Fruit fly (Drosophila melanogaster) whole organism, wandering third instar larva: ENCODE data around the gene GMF.

ENCODE experiments used
- Abd-B ChIP-seq: fragments of >200 bp; optimal IDR thresholded peaks from 2 replicates; lab custom pipeline; 2017; ENCODE audit warnings: missing biosample characterization, missing genetic modification characterization
- CG32264 ChIP-seq: fragments of 200-800 bp; sonication (Bioruptor generic); optimal IDR thresholded peaks from 2 replicates; lab custom pipeline; 2016; ENCODE audit warnings: missing biosample characterization, missing genetic modification characterization
- CG9705 ChIP-seq: fragments of 200-800 bp; sonication (Bioruptor generic); optimal IDR thresholded peaks from 2 replicates; lab custom pipeline; 2018; ENCODE audit warnings: missing biosample characterization, mild to moderate bottlenecking, missing genetic modification characterization
- Dfd ChIP-seq: fragments of >200 bp; optimal IDR thresholded peaks from 2 replicates; lab custom pipeline; 2017; ENCODE audit warnings: missing biosample characterization, missing genetic modification characterization
- Dif ChIP-seq: fragments of 200-275, 200-300 bp; sonication (Bioruptor generic); optimal IDR thresholded peaks from 2 replicates; lab custom pipeline; 2018; ENCODE audit warnings: missing biosample characterization, missing genetic modification characterization; ENCODE audit not compliant: partially characterized antibody
- GATAd ChIP-seq: sonication (Bioruptor generic); optimal IDR thresholded peaks from 2 replicates; lab custom pipeline; 2016; ENCODE audit warnings: missing biosample characterization, missing genetic modification characterization
- HLH106 ChIP-seq: fragments of 200-800 bp; optimal IDR thresholded peaks from 3 replicates; lab custom pipeline; 2019; ENCODE audit warnings: missing biosample characterization, mild to moderate bottlenecking, missing genetic modification characterization, moderate library complexity
- Hr78 ChIP-seq: fragments of >200 bp; optimal IDR thresholded peaks from 2 replicates; lab custom pipeline; 2017; ENCODE audit warnings: missing biosample characterization, missing genetic modification characterization
- Hr83 ChIP-seq: fragments of 200-300 bp; sonication (Bioruptor generic); optimal IDR thresholded peaks from 2 replicates; lab custom pipeline; 2016; ENCODE audit warnings: missing biosample characterization, mild to moderate bottlenecking, missing genetic modification characterization, moderate library complexity; ENCODE audit not compliant: poor library complexity, severe bottlenecking
- Jra ChIP-seq: sonication (Bioruptor generic); optimal IDR thresholded peaks from 2 replicates; lab custom pipeline; 2016; ENCODE audit warnings: missing biosample characterization, missing genetic modification characterization
- Mio ChIP-seq: sonication (Bioruptor generic); optimal IDR thresholded peaks from 2 replicates; lab custom pipeline; 2016; ENCODE audit warnings: missing biosample characterization, missing genetic modification characterization
- Myc ChIP-seq: fragments of >200 bp; optimal IDR thresholded peaks from 2 replicates; lab custom pipeline; 2017
- N ChIP-seq: fragments of >200 bp; optimal IDR thresholded peaks from 2 replicates; lab custom pipeline; 2018; ENCODE audit warnings: missing biosample characterization, missing external identifiers, missing genetic modification characterization
- OdsH ChIP-seq: fragments of 200-800 bp; sonication (Bioruptor generic); optimal IDR thresholded peaks from 2 replicates; lab custom pipeline; 2016; ENCODE audit warnings: missing biosample characterization, mild to moderate bottlenecking, missing genetic modification characterization
- Rel ChIP-seq, 2 experiments: fragments of 200-800 bp; sonication (Bioruptor generic) in 1 of 2; optimal IDR thresholded peaks; 2 replicates in 1 of 2; 3 replicates in 1 of 2; lab custom pipeline; 2016 to 2019; ENCODE audit warnings: mild to moderate bottlenecking in 2 of 2, missing biosample characterization in 2 of 2, missing genetic modification characterization in 2 of 2, moderate library complexity in 1 of 2
- Sp1 ChIP-seq: fragments of 200-800 bp; sonication (Bioruptor generic); optimal IDR thresholded peaks from 3 replicates; lab custom pipeline; 2019; ENCODE audit warnings: missing biosample characterization, mild to moderate bottlenecking, missing genetic modification characterization, moderate library complexity
- Vsx2 ChIP-seq: fragments of 200-300, 225-300 bp; sonication (Bioruptor generic); optimal IDR thresholded peaks from 2 replicates; lab custom pipeline; 2018; ENCODE audit warnings: missing biosample characterization, missing genetic modification characterization; ENCODE audit not compliant: partially characterized antibody
- br ChIP-seq: fragments of 200-800 bp; sonication (Bioruptor generic); optimal IDR thresholded peaks from 2 replicates; lab custom pipeline; 2016; ENCODE audit warnings: missing biosample characterization, missing genetic modification characterization
- dmrt93B ChIP-seq: fragments of 200-800 bp; sonication (Bioruptor generic); optimal IDR thresholded peaks from 2 replicates; lab custom pipeline; 2018; ENCODE audit warnings: missing biosample characterization, mild to moderate bottlenecking, missing genetic modification characterization
- ey ChIP-seq: fragments of 200-800 bp; sonication (Bioruptor generic); optimal IDR thresholded peaks from 2 replicates; lab custom pipeline; 2016; ENCODE audit warnings: missing biosample characterization, missing genetic modification characterization
- foxo ChIP-seq, 2 experiments: fragments of 200-800 bp; sonication (Bioruptor generic); optimal IDR thresholded peaks; 2 replicates in 1 of 2; 3 replicates in 1 of 2; lab custom pipeline; 2016 to 2017; ENCODE audit warnings: missing biosample characterization in 2 of 2, missing genetic modification characterization in 2 of 2
- fru ChIP-seq: fragments of 200-800 bp; sonication (Bioruptor generic); optimal IDR thresholded peaks from 3 replicates; lab custom pipeline; 2016; ENCODE audit warnings: missing biosample characterization, mild to moderate bottlenecking, missing genetic modification characterization
- h ChIP-seq: fragments of 200-800 bp; sonication (Bioruptor generic); optimal IDR thresholded peaks from 3 replicates; lab custom pipeline; 2016; ENCODE audit warnings: missing biosample characterization, mild to moderate bottlenecking, missing genetic modification characterization
- jim ChIP-seq: fragments of 175-275, 200-325 bp; sonication (Bioruptor generic); optimal IDR thresholded peaks from 2 replicates; lab custom pipeline; 2016; ENCODE audit warnings: missing biosample characterization, mild to moderate bottlenecking, missing genetic modification characterization
- lola ChIP-seq: fragments of >200 bp; optimal IDR thresholded peaks from 2 replicates; lab custom pipeline; 2017; ENCODE audit warnings: missing biosample characterization, missing genetic modification characterization
- pan ChIP-seq: fragments of >200 bp; optimal IDR thresholded peaks from 2 replicates; lab custom pipeline; 2017
- sage ChIP-seq: fragments of 200-800 bp; sonication (Bioruptor generic); optimal IDR thresholded peaks from 2 replicates; lab custom pipeline; 2016; ENCODE audit warnings: missing biosample characterization, mild to moderate bottlenecking, missing genetic modification characterization
- sv ChIP-seq: fragments of 200-800 bp; sonication (Bioruptor generic); optimal IDR thresholded peaks from 3 replicates; lab custom pipeline; 2016; ENCODE audit warnings: missing biosample characterization, missing genetic modification characterization
- tai ChIP-seq: sonication (Bioruptor generic); optimal IDR thresholded peaks from 2 replicates; lab custom pipeline; 2016; ENCODE audit warnings: missing biosample characterization, missing genetic modification characterization
- usp ChIP-seq: fragments of >200 bp; optimal IDR thresholded peaks from 2 replicates; lab custom pipeline; 2017; ENCODE audit warnings: missing biosample characterization, missing genetic modification characterization
- woc ChIP-seq: sonication (Bioruptor generic); optimal IDR thresholded peaks from 2 replicates; lab custom pipeline; 2016; ENCODE audit warnings: missing biosample characterization, mild to moderate bottlenecking, missing genetic modification characterization

The GMF gene

dm6 chr2L:16279774-16280252 is 22.9 kb downstream of the GMF start (continued):
- no peak for TF ChIP-seq N
- TF ChIP-seq Abd-B (GFP tag; lab: Kevin White, UChicago) = no peak
- TF ChIP-seq Rel (GFP tag; optimal IDR thresholded peaks at IDR 0.05; lab: Kevin White, UChicago) = no peak
- TF ChIP-seq Rel (tag; optimal IDR thresholded peaks at IDR 0.05; lab: Kevin White, UChicago) = no peak
- peak; percentile 20 for TF ChIP-seq dmrt93B (GFP tag; lab: Kevin White, UChicago)
- no peak for TF ChIP-seq Mio (GFP tag; lab: Kevin White, UChicago)
- TF ChIP-seq sv (GFP tag; lab: Kevin White, UChicago) = peak; percentile 88
- TF ChIP-seq lola (GFP tag; lab: Kevin White, UChicago) = no peak

- TF ChIP-seq Rel (GFP tag; optimal IDR thresholded peaks at IDR 0.05; lab: Kevin White, UChicago) = no peak
- TF ChIP-seq Rel (tag; optimal IDR thresholded peaks at IDR 0.05; lab: Kevin White, UChicago) = peak; percentile 82
- no peak for TF ChIP-seq usp (GFP tag; lab: Kevin White, UChicago)
Observed at dm6 chr2L:16278842-16279241, 23.9 kb downstream of the GMF start.

dm6 chr2L:16277922-16278321 is 24.8 kb downstream of the GMF start:
- TF ChIP-seq Rel (GFP tag; optimal IDR thresholded peaks at IDR 0.05; lab: Kevin White, UChicago) = no peak
- TF ChIP-seq Rel (tag; optimal IDR thresholded peaks at IDR 0.05; lab: Kevin White, UChicago) = no peak
- no peak for TF ChIP-seq N
- no peak for TF ChIP-seq usp (GFP tag; lab: Kevin White, UChicago)
- no peak for TF ChIP-seq OdsH (GFP tag; lab: Kevin White, UChicago)
- TF ChIP-seq Dif = no peak
- no peak for TF ChIP-seq CG32264
- TF ChIP-seq h (GFP tag; lab: Kevin White, UChicago) = no peak
- no peak for TF ChIP-seq pan (lab: Kevin White, UChicago)
- TF ChIP-seq CG9705 (GFP tag; lab: Kevin White, UChicago) = no peak
- no peak for TF ChIP-seq Hr78 (GFP tag; lab: Kevin White, UChicago)
- no peak for TF ChIP-seq jim
- no peak for TF ChIP-seq dmrt93B (GFP tag; lab: Kevin White, UChicago)
- no peak for TF ChIP-seq Vsx2 (GFP tag; lab: Kevin White, UChicago)
- no peak for TF ChIP-seq HLH106 (tag; lab: Kevin White, UChicago)
- TF ChIP-seq Sp1 = no peak

dm6 chr2L:16276820-16277219 is 25.9 kb downstream of the GMF start:
- TF ChIP-seq sv (GFP tag; lab: Kevin White, UChicago) (no peak), woc (GFP tag; lab: Kevin White, UChicago) (no peak), HLH106 (tag; lab: Kevin White, UChicago) (no peak), Jra (GFP tag; lab: Kevin White, UChicago) (no peak), sage (GFP tag; lab: Kevin White, UChicago) (no peak), Hr83 (no peak)
- TF ChIP-seq, all 38 proteins: peak for 0

- TF ChIP-seq HLH106 (tag; lab: Kevin White, UChicago) (peak; percentile 8), N (no peak), CG32264 (no peak), sv (GFP tag; lab: Kevin White, UChicago) (peak; percentile 20), Rel (GFP tag; optimal IDR thresholded peaks at IDR 0.05; lab: Kevin White, UChicago) (no peak), Rel (tag; optimal IDR thresholded peaks at IDR 0.05; lab: Kevin White, UChicago) (no peak), foxo (GFP tag; optimal IDR thresholded peaks at IDR 0.05; lab: Kevin White, UChicago) (peak in 1 of 2 experiments; percentile 30), woc (GFP tag; lab: Kevin White, UChicago) (no peak), Hr83 (no peak), fru (GFP tag; lab: Kevin White, UChicago) (peak; percentile 12), Sp1 (peak; percentile 8), h (GFP tag; lab: Kevin White, UChicago) (peak; percentile 21), Hr78 (GFP tag; lab: Kevin White, UChicago) (no peak), GATAd (GFP tag; lab: Kevin White, UChicago) (no peak), ey (GFP tag; lab: Kevin White, UChicago) (no peak), br (GFP tag; lab: Kevin White, UChicago) (peak; percentile 4), Dfd (GFP tag; lab: Kevin White, UChicago) (no peak), Abd-B (GFP tag; lab: Kevin White, UChicago) (no peak), Myc (lab: Kevin White, UChicago) (no peak), tai (GFP tag; lab: Kevin White, UChicago) (no peak), CG9705 (GFP tag; lab: Kevin White, UChicago) (no peak), Vsx2 (GFP tag; lab: Kevin White, UChicago) (no peak)
Observed at dm6 chr2L:16275809-16276178, 27.0 kb downstream of the GMF start.
